Fruit fly (Drosophila melanogaster) whole organism, embryonic: Measurements from ENCODE around the gene CG33702.

Experiments
- Aef1 ChIP-seq: fragments of 200-800 bp; sonication (Bioruptor generic); IDR thresholded peaks from 3 replicates; pipeline ENCODE4 v1.3.6; 2022; ENCODE audit warnings: missing biosample characterization, missing genetic modification characterization
- CG10147 ChIP-seq: fragments of 200-800 bp; sonication (Bioruptor generic); optimal IDR thresholded peaks from 2 replicates; lab custom pipeline; 2019; ENCODE audit warnings: missing biosample characterization, mild to moderate bottlenecking, missing genetic modification characterization, moderate library complexity
- CG10267 ChIP-seq: fragments of 200-800 bp; sonication (Bioruptor generic); optimal IDR thresholded peaks from 2 replicates; lab custom pipeline; 2018; ENCODE audit warnings: missing biosample characterization, mild to moderate bottlenecking, missing genetic modification characterization, moderate library complexity
- CG11504 ChIP-seq: fragments of 200-800 bp; sonication (Bioruptor generic); optimal IDR thresholded peaks from 3 replicates; lab custom pipeline; 2019; ENCODE audit warnings: missing biosample characterization, mild to moderate bottlenecking, missing genetic modification characterization, moderate library complexity
- CG12299 ChIP-seq: fragments of 200-800 bp; sonication (Bioruptor generic); optimal IDR thresholded peaks from 2 replicates; lab custom pipeline; 2018; ENCODE audit warnings: missing biosample characterization, mild to moderate bottlenecking, missing genetic modification characterization
- CG13424 ChIP-seq: fragments of 200-800 bp; sonication (Bioruptor generic); optimal IDR thresholded peaks from 2 replicates; lab custom pipeline; 2019; ENCODE audit warnings: missing biosample characterization, mild to moderate bottlenecking, missing genetic modification characterization, moderate library complexity
- CG1529 ChIP-seq: fragments of 200-800 bp; sonication (Bioruptor generic); optimal IDR thresholded peaks from 3 replicates; lab custom pipeline; 2018; ENCODE audit warnings: missing biosample characterization, missing genetic modification characterization
- CG16779 ChIP-seq: fragments of 200-800 bp; sonication (Bioruptor generic); IDR thresholded peaks from 2 replicates; pipeline ENCODE4 v1.3.6; 2022; ENCODE audit warnings: missing biosample characterization, missing genetic modification characterization
- CG18011 ChIP-seq: fragments of 200-800 bp; sonication (Bioruptor generic); optimal IDR thresholded peaks from 2 replicates; lab custom pipeline; 2017; ENCODE audit warnings: missing biosample characterization, missing genetic modification characterization, mild to moderate bottlenecking, moderate library complexity, missing genotype
- CG1832 ChIP-seq: fragments of 200-800 bp; sonication (Bioruptor generic); optimal IDR thresholded peaks from 2 replicates; lab custom pipeline; 2017; ENCODE audit warnings: missing biosample characterization, mild to moderate bottlenecking, missing genetic modification characterization, inconsistent platforms
- CG2202 ChIP-seq: fragments of 200-800 bp; sonication (Bioruptor generic); optimal IDR thresholded peaks from 2 replicates; lab custom pipeline; 2018; ENCODE audit warnings: missing biosample characterization, mild to moderate bottlenecking, missing genetic modification characterization
- CG31224 ChIP-seq: fragments of 200-800 bp; sonication (Bioruptor generic); IDR thresholded peaks from 2 replicates; pipeline ENCODE4 v1.3.6; 2022; ENCODE audit warnings: missing biosample characterization, missing genetic modification characterization
- CG3847 ChIP-seq: fragments of 200-800 bp; sonication (Bioruptor generic); IDR thresholded peaks from 2 replicates; pipeline ENCODE4 v1.3.6; 2022; ENCODE audit warnings: missing biosample characterization, missing genetic modification characterization
- CG43689 ChIP-seq: fragments of 200-800 bp; sonication (Bioruptor generic); IDR thresholded peaks from 2 replicates; pipeline ENCODE4 v1.3.6; 2022; ENCODE audit warnings: missing biosample characterization, missing genetic modification characterization
- CG5245 ChIP-seq: fragments of 200-800 bp; sonication (Bioruptor generic); optimal IDR thresholded peaks from 3 replicates; lab custom pipeline; 2016; ENCODE audit warnings: missing biosample characterization, missing genetic modification characterization
- CG7271 ChIP-seq: fragments of 200-800 bp; sonication (Bioruptor generic); optimal IDR thresholded peaks from 2 replicates; lab custom pipeline; 2018; ENCODE audit warnings: missing biosample characterization, mild to moderate bottlenecking, missing genetic modification characterization, moderate library complexity
- CG7372 ChIP-seq: fragments of 200-800 bp; sonication (Bioruptor generic); IDR thresholded peaks from 2 replicates; pipeline ENCODE4 v1.3.6; 2022; ENCODE audit warnings: missing biosample characterization, missing genetic modification characterization
- CG7839 ChIP-seq: fragments of 200-800 bp; sonication (Bioruptor generic); optimal IDR thresholded peaks from 3 replicates; lab custom pipeline; 2018; ENCODE audit warnings: missing biosample characterization, mild to moderate bottlenecking, missing genetic modification characterization, moderate library complexity
- CG8281 ChIP-seq: fragments of 200-800 bp; sonication (Bioruptor generic); optimal IDR thresholded peaks from 2 replicates; lab custom pipeline; 2018; ENCODE audit warnings: missing biosample characterization, mild to moderate bottlenecking, missing genetic modification characterization, moderate library complexity
- CG9932 ChIP-seq: fragments of 200-800 bp; sonication (Bioruptor generic); IDR thresholded peaks from 2 replicates; pipeline ENCODE4 v1.3.6; 2022; ENCODE audit warnings: missing biosample characterization, missing genetic modification characterization
- Camta ChIP-seq: fragments of 200-800 bp; sonication (Bioruptor generic); optimal IDR thresholded peaks from 2 replicates; lab custom pipeline; 2016; ENCODE audit warnings: missing biosample characterization, missing genetic modification characterization
- D19A ChIP-seq: fragments of 200-800 bp; optimal IDR thresholded peaks from 3 replicates; lab custom pipeline; 2019; ENCODE audit warnings: missing biosample characterization, mild to moderate bottlenecking, missing genetic modification characterization, moderate library complexity
- Dad ChIP-seq: fragments of 200-800 bp; sonication (Bioruptor generic); optimal IDR thresholded peaks from 3 replicates; lab custom pipeline; 2016; ENCODE audit warnings: missing biosample characterization, missing genetic modification characterization
- Doc3 ChIP-seq: fragments of 200-800 bp; sonication (Bioruptor generic); IDR thresholded peaks from 3 replicates; pipeline ENCODE4 v1.3.6; 2022; ENCODE audit warnings: missing biosample characterization, missing genetic modification characterization; ENCODE audit not compliant: partially characterized antibody
- Dp ChIP-seq: fragments of 200-800 bp; sonication (Bioruptor generic); optimal IDR thresholded peaks from 2 replicates; lab custom pipeline; 2018; ENCODE audit warnings: missing biosample characterization, mild to moderate bottlenecking, missing genetic modification characterization, moderate library complexity
- E2f2 ChIP-seq: fragments of 200-800 bp; sonication (Bioruptor generic); IDR thresholded peaks from 2 replicates; pipeline ENCODE4 v1.3.6; 2022; ENCODE audit warnings: missing biosample characterization, missing genetic modification characterization
- HHEX ChIP-seq: fragments of 200-800 bp; sonication (Bioruptor generic); optimal IDR thresholded peaks from 3 replicates; lab custom pipeline; 2017; ENCODE audit warnings: missing biosample characterization, mild to moderate bottlenecking, missing genetic modification characterization, missing genetic modification reagents
- Hr39 ChIP-seq: fragments of >200 bp; optimal IDR thresholded peaks from 2 replicates; lab custom pipeline; 2017
- Lpt ChIP-seq: fragments of >200 bp; optimal IDR thresholded peaks from 2 replicates; lab custom pipeline; 2018; ENCODE audit warnings: missing biosample characterization, missing genetic modification characterization
- Meics ChIP-seq: fragments of 200-800 bp; sonication (Bioruptor generic); optimal IDR thresholded peaks from 2 replicates; lab custom pipeline; 2017; ENCODE audit warnings: missing biosample characterization, mild to moderate bottlenecking, missing genetic modification characterization
- Nf-YB ChIP-seq: fragments of 200-800 bp; sonication (Bioruptor generic); optimal IDR thresholded peaks from 3 replicates; lab custom pipeline; 2019; ENCODE audit warnings: missing biosample characterization, mild to moderate bottlenecking, missing genetic modification characterization, moderate library complexity
- Ptx1 ChIP-seq: fragments of 200-800 bp; sonication (Bioruptor generic); IDR thresholded peaks from 2 replicates; pipeline ENCODE4 v1.3.6; 2022; ENCODE audit warnings: missing biosample characterization, missing genetic modification characterization
- Usf ChIP-seq: fragments of 200-800 bp; sonication (Bioruptor generic); optimal IDR thresholded peaks from 2 replicates; lab custom pipeline; 2017; ENCODE audit warnings: missing genotype, missing biosample characterization, missing genetic modification characterization
- al ChIP-seq: fragments of 200-800 bp; sonication (Bioruptor generic); IDR thresholded peaks from 2 replicates; pipeline ENCODE4 v1.3.6; 2022; ENCODE audit warnings: missing biosample characterization, missing genetic modification characterization
- ara ChIP-seq: fragments of 200-800 bp; sonication (Bioruptor generic); IDR thresholded peaks from 2 replicates; pipeline ENCODE4 v1.3.6; 2022; ENCODE audit warnings: missing biosample characterization, missing genetic modification characterization
- chm ChIP-seq: fragments of 200-800 bp; sonication (Bioruptor generic); IDR thresholded peaks from 2 replicates; pipeline ENCODE4 v1.3.6; 2022; ENCODE audit warnings: missing biosample characterization, missing genetic modification characterization
- corto ChIP-seq: fragments of 200-800 bp; sonication (Bioruptor generic); optimal IDR thresholded peaks from 2 replicates; lab custom pipeline; 2016; ENCODE audit warnings: missing biosample characterization, mild to moderate bottlenecking, missing genetic modification characterization, moderate library complexity
- croc ChIP-seq: fragments of 200-800 bp; sonication (Bioruptor generic); conservative IDR thresholded peaks from 3 replicates; pipeline ENCODE4 v1.3.6; 2022; ENCODE audit warnings: missing biosample characterization, missing genetic modification characterization
- dimm ChIP-seq: fragments of 200-800 bp; sonication (Bioruptor generic); IDR thresholded peaks from 2 replicates; pipeline ENCODE4 v1.3.6; 2022; ENCODE audit warnings: missing biosample characterization, missing genetic modification characterization
- dmrt99B ChIP-seq: fragments of 200-800 bp; sonication (Bioruptor generic); optimal IDR thresholded peaks from 2 replicates; lab custom pipeline; 2018; ENCODE audit warnings: missing biosample characterization, mild to moderate bottlenecking, missing genetic modification characterization, moderate library complexity
- esg ChIP-seq: fragments of 200-800 bp; sonication (Bioruptor generic); conservative IDR thresholded peaks from 2 replicates; pipeline ENCODE4 v1.3.6; 2022; ENCODE audit warnings: missing biosample characterization, missing genetic modification characterization
- exex ChIP-seq: fragments of 200-800 bp; sonication (Bioruptor generic); optimal IDR thresholded peaks from 4 replicates; lab custom pipeline; 2018; ENCODE audit warnings: missing biosample characterization, mild to moderate bottlenecking, missing genetic modification characterization, moderate library complexity
- ham ChIP-seq: fragments of 200-800 bp; sonication (Bioruptor generic); IDR thresholded peaks from 2 replicates; pipeline ENCODE4 v1.3.6; 2022; ENCODE audit warnings: missing biosample characterization, missing genetic modification characterization
- hb ChIP-seq: fragments of 200-800 bp; sonication (Bioruptor generic); IDR thresholded peaks from 3 replicates; pipeline ENCODE4 v1.3.6; 2022; ENCODE audit warnings: missing biosample characterization, missing genetic modification characterization; ENCODE audit not compliant: partially characterized antibody
- insv ChIP-seq, 2 experiments: fragments of 200-800 bp; sonication (Bioruptor generic); optimal IDR thresholded peaks; 3 replicates each; lab custom pipeline; 2016 to 2018; ENCODE audit warnings: missing biosample characterization in 2 of 2, missing genetic modification characterization in 2 of 2
- kay ChIP-seq: fragments of 200-800 bp; sonication (Bioruptor generic); optimal IDR thresholded peaks from 2 replicates; lab custom pipeline; 2016; ENCODE audit warnings: missing biosample characterization, missing genetic modification characterization
- pzg ChIP-seq: fragments of 200-800 bp; sonication (Bioruptor generic); optimal IDR thresholded peaks from 3 replicates; lab custom pipeline; 2018; ENCODE audit warnings: missing biosample characterization, mild to moderate bottlenecking, missing genetic modification characterization, moderate library complexity
- scrt ChIP-seq: fragments of 200-800 bp; sonication (Bioruptor generic); optimal IDR thresholded peaks from 2 replicates; lab custom pipeline; 2018; ENCODE audit warnings: missing biosample characterization, mild to moderate bottlenecking, missing genetic modification characterization, moderate library complexity
- shn ChIP-seq: fragments of 200-800 bp; sonication (Bioruptor generic); optimal IDR thresholded peaks from 3 replicates; lab custom pipeline; 2016; ENCODE audit warnings: missing biosample characterization, missing genetic modification characterization
- sqz ChIP-seq: fragments of 200-800 bp; sonication (Bioruptor generic); optimal IDR thresholded peaks from 3 replicates; lab custom pipeline; 2018; ENCODE audit warnings: missing biosample characterization, mild to moderate bottlenecking, missing genetic modification characterization
- unc-4 ChIP-seq: fragments of 200-800 bp; sonication (Bioruptor generic); IDR thresholded peaks from 2 replicates; pipeline ENCODE4 v1.3.6; 2022; ENCODE audit warnings: missing biosample characterization, missing genetic modification characterization; ENCODE audit not compliant: partially characterized antibody
- usp ChIP-seq: fragments of >200 bp; optimal IDR thresholded peaks from 2 replicates; lab custom pipeline; 2017; ENCODE audit warnings: missing biosample characterization, missing genetic modification characterization

The CG33702 gene

DNA sequence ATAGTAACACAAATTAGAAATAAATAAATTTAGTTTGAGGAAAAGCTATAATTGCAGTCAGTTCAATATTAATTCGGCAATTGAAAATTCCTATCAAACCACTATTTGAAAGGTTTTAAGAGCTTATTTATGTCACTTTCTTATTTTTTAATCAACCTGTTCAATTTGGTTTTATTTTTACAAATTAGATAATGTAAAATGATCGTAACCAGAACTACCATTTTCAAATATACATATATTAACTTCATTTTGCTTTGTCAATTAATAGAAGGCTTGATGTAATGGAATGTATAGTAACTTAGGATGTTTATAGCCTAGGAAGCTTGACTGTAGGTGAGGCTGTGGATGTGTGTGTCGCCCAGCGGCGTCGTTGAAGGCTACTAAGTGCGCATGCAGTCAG is 46.6 kb downstream of the CG33702 start (continued):
- TF ChIP-seq CG5245 (no peak), Doc3 (GFP tag; lab: Robert Waterston, UW) (no peak), D19A (tag; lab: Kevin White, UChicago) (peak; percentile 0), exex (tag; lab: Kevin White, UChicago) (no peak), CG8281 (tag; lab: Kevin White, UChicago) (no peak), CG2202 (tag; lab: Kevin White, UChicago) (no peak), CG43689 (no peak), Ptx1 (0 out of 2 replicates have a peak, but pooled peaks have one; percentile 23), sqz (GFP tag; lab: Kevin White, UChicago) (no peak), pzg (GFP tag; lab: Kevin White, UChicago) (no peak), CG11504 (tag; lab: Kevin White, UChicago) (peak; percentile 69), CG1529 (no peak), CG7271 (tag; lab: Kevin White, UChicago) (no peak), croc (GFP tag; lab: Robert Waterston, UW) (no peak), CG10267 (tag; lab: Kevin White, UChicago) (peak; percentile 1), Aef1 (GFP tag; lab: Robert Waterston, UW) (no peak), CG10147 (peak; percentile 34), CG3847 (no peak), scrt (GFP tag; lab: Kevin White, UChicago) (no peak), CG12299 (no peak), Dad (GFP tag; lab: Kevin White, UChicago) (no peak), CG16779 (GFP tag; lab: Robert Waterston, UW) (no peak), HHEX (GFP tag; lab: Kevin White, UChicago) (no peak), dmrt99B (tag; lab: Kevin White, UChicago) (peak; percentile 60), esg (GFP tag; lab: Robert Waterston, UW) (no peak), shn (GFP tag; lab: Kevin White, UChicago) (no peak), dimm (GFP tag; lab: Robert Waterston, UW) (no peak), CG18011 (GFP tag; lab: Kevin White, UChicago) (no peak), E2f2 (GFP tag; lab: Robert Waterston, UW) (no peak), ara (GFP tag; lab: Robert Waterston, UW) (no peak), hb (GFP tag; lab: Robert Waterston, UW) (no peak), Meics (GFP tag; lab: Kevin White, UChicago) (peak; percentile 41), kay (GFP tag; lab: Kevin White, UChicago) (no peak), unc-4 (GFP tag; lab: Robert Waterston, UW) (no peak), Lpt (no peak), Camta (no peak), CG13424 (peak; percentile 59), Usf (GFP tag; lab: Kevin White, UChicago) (no peak), al (no peak), ham (GFP tag; lab: Robert Waterston, UW) (no peak), Nf-YB (GFP tag; lab: Kevin White, UChicago) (no peak), CG1832 (GFP tag; lab: Kevin White, UChicago) (no peak), insv (GFP tag; optimal IDR thresholded peaks at IDR 0.05; lab: Kevin White, UChicago) (no peak), Dp (GFP tag; lab: Kevin White, UChicago) (no peak), CG7372 (GFP tag; lab: Robert Waterston, UW) (no peak), usp (GFP tag; lab: Kevin White, UChicago) (no peak), corto (GFP tag; lab: Kevin White, UChicago) (no peak), CG31224 (no peak), chm (GFP tag; lab: Robert Waterston, UW) (no peak), Hr39 (lab: Kevin White, UChicago) (no peak), CG9932 (GFP tag; lab: Robert Waterston, UW) (no peak), CG7839 (tag; lab: Kevin White, UChicago) (peak; percentile 57)
